Fruit fly (Drosophila melanogaster): ENCODE data around the gene CG13282.

The CG13282 gene

DNA sequence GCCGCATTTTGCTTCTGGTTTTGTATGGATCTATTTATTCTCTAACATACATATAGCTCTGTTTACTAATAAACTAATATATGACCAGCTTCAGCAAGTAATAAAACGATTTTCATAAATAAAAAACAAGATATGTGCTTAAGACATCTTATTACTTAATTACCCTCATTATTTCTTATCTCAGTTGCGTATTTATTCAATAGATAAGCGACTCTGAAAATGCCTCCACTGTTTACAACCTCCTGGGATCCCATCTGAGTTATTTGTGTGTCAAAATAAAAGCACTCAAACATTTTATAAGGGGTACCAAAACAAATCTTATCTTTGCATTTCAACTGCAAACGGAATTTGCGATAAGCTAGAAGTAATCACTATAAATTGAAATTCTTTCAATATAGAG is 14.6 kb downstream of the CG13282 start (continued):
- TF ChIP-seq dysf (GFP tag; IDR thresholded peaks at IDR 0.05) (no peak), MESR4 (GFP tag; optimal IDR thresholded peaks at IDR 0.05) (no peak), h (optimal IDR thresholded peaks at IDR 0.05) (no peak), Tbp (GFP tag; optimal IDR thresholded peaks at IDR 0.05) (no peak), lilli (GFP tag; optimal IDR thresholded peaks at IDR 0.05) (no peak), bowl (GFP tag; IDR thresholded peaks at IDR 0.05) (no peak), Doc2 (GFP tag; IDR thresholded peaks at IDR 0.05) (no peak), CG12236 (GFP tag; optimal IDR thresholded peaks at IDR 0.05) (no peak), Med (GFP tag) (peak; percentile 29), NC2α (GFP tag; optimal IDR thresholded peaks at IDR 0.05) (no peak), sens-2 (GFP tag; IDR thresholded peaks at IDR 0.05) (no peak), CG42726 (GFP tag; IDR thresholded peaks at IDR 0.05; ENCODE audit: partially characterized antibody) (no peak), wek (GFP tag; optimal IDR thresholded peaks at IDR 0.05) (no peak), scrt (GFP tag; optimal IDR thresholded peaks at IDR 0.05) (peak; percentile 54), eve (GFP tag; optimal IDR thresholded peaks at IDR 0.05) (no peak), CG7786 (GFP tag; optimal IDR thresholded peaks at IDR 0.05) (no peak), ems (GFP tag; optimal IDR thresholded peaks at IDR 0.05) (no peak), Atf6 (GFP tag; IDR thresholded peaks at IDR 0.05) (no peak), Optix (GFP tag; IDR thresholded peaks at IDR 0.05) (no peak), ssp (GFP tag; IDR thresholded peaks at IDR 0.05) (no peak), Sox100B (GFP tag; optimal IDR thresholded peaks at IDR 0.05) (no peak), Hr39 (optimal IDR thresholded peaks at IDR 0.05) (no peak), CG2202 (tag; optimal IDR thresholded peaks at IDR 0.05) (no peak), CG34376 (GFP tag; optimal IDR thresholded peaks at IDR 0.05) (peak; percentile 71), Eip74EF (GFP tag; optimal IDR thresholded peaks at IDR 0.05) (peak in 1 of 2 experiments; percentile 37), CG14965 (GFP tag; optimal IDR thresholded peaks at IDR 0.05; ENCODE audit: borderline replicate concordance) (no peak), dpn (GFP tag; optimal IDR thresholded peaks at IDR 0.05) (no peak), E2f2 (GFP tag; IDR thresholded peaks at IDR 0.05) (no peak), luna (GFP tag; optimal IDR thresholded peaks at IDR 0.05) (no peak), CG15601 (tag; optimal IDR thresholded peaks at IDR 0.05) (peak; percentile 12), gsb-n (tag; optimal IDR thresholded peaks at IDR 0.05) (no peak), CG15269 (tag; optimal IDR thresholded peaks at IDR 0.05) (peak; percentile 48), CG11247 (GFP tag; IDR thresholded peaks at IDR 0.05) (no peak), hb (GFP tag; IDR thresholded peaks at IDR 0.05; ENCODE audit: partially characterized antibody) (no peak), chinmo (GFP tag; IDR thresholded peaks at IDR 0.05; ENCODE audit: partially characterized antibody) (no peak), exex (tag; optimal IDR thresholded peaks at IDR 0.05) (peak; percentile 97), bab2 (GFP tag; optimal IDR thresholded peaks at IDR 0.05) (no peak), CG15696 (tag; optimal IDR thresholded peaks at IDR 0.05) (no peak), jumu (GFP tag; optimal IDR thresholded peaks at IDR 0.05) (no peak), her (GFP tag; optimal IDR thresholded peaks at IDR 0.05) (no peak), CG12299 (tag; optimal IDR thresholded peaks at IDR 0.05) (peak; percentile 32), Sin3A (optimal IDR thresholded peaks at IDR 0.05) (no peak), Dll (GFP tag; IDR thresholded peaks at IDR 0.05; ENCODE audit: partially characterized antibody) (no peak), gce (GFP tag; IDR thresholded peaks at IDR 0.05) (no peak), lmd (GFP tag; IDR thresholded peaks at IDR 0.05) (no peak), CG17361 (GFP tag; IDR thresholded peaks at IDR 0.05) (no peak), CG1832 (GFP tag; optimal IDR thresholded peaks at IDR 0.05) (no peak), yki (optimal IDR thresholded peaks at IDR 0.05) (no peak), CG2116 (GFP tag; optimal IDR thresholded peaks at IDR 0.05) (no peak), CG10267 (tag; optimal IDR thresholded peaks at IDR 0.05) (no peak), CG1647 (GFP tag; optimal IDR thresholded peaks at IDR 0.05) (no peak), nmo (GFP tag; optimal IDR thresholded peaks at IDR 0.05) (no peak), CG16813 (GFP tag; IDR thresholded peaks at IDR 0.05; ENCODE audit: partially characterized antibody) (no peak)
